Fruit fly (Drosophila melanogaster) whole organism, pupa: Measurements from ENCODE around the gene Akt.

Experiments
- CG10348 ChIP-seq: fragments of 200-800 bp; sonication (Bioruptor generic); IDR thresholded peaks from 2 replicates; pipeline ENCODE4 v1.3.6; 2022; ENCODE audit warnings: missing biosample characterization, missing genetic modification characterization
- CG13204 ChIP-seq: fragments of 200-800 bp; sonication (Bioruptor generic); optimal IDR thresholded peaks from 2 replicates; lab custom pipeline; 2018; ENCODE audit warnings: missing biosample characterization, mild to moderate bottlenecking, missing genetic modification characterization, moderate library complexity
- CG15710 ChIP-seq: fragments of 200-800 bp; sonication (Bioruptor generic); optimal IDR thresholded peaks from 2 replicates; lab custom pipeline; 2018; ENCODE audit warnings: missing biosample characterization, mild to moderate bottlenecking, missing genetic modification characterization, moderate library complexity
- CG4496 ChIP-seq: fragments of 200-800 bp; sonication (Bioruptor generic); IDR thresholded peaks from 3 replicates; pipeline ENCODE4 v1.3.6; 2022; ENCODE audit warnings: missing biosample characterization, missing genetic modification characterization
- CG8301 ChIP-seq: fragments of 200-800 bp; sonication (Bioruptor generic); optimal IDR thresholded peaks from 2 replicates; lab custom pipeline; 2018; ENCODE audit warnings: missing biosample characterization, mild to moderate bottlenecking, missing genetic modification characterization
- D1 ChIP-seq: fragments of 200-800 bp; sonication (Bioruptor generic); optimal IDR thresholded peaks from 2 replicates; lab custom pipeline; 2018; ENCODE audit warnings: missing biosample characterization, mild to moderate bottlenecking, missing genetic modification characterization, moderate library complexity
- Ets98B ChIP-seq: fragments of 200-800 bp; sonication (Bioruptor generic); IDR thresholded peaks from 2 replicates; pipeline ENCODE4 v1.3.6; 2022; ENCODE audit warnings: missing biosample characterization, missing genetic modification characterization
- Pif1A ChIP-seq: fragments of 200-800 bp; sonication (Bioruptor generic); optimal IDR thresholded peaks from 3 replicates; lab custom pipeline; 2016; ENCODE audit warnings: missing biosample characterization, missing genetic modification characterization
- Snoo ChIP-seq: fragments of 200-800 bp; sonication (Bioruptor generic); optimal IDR thresholded peaks from 3 replicates; lab custom pipeline; 2017; ENCODE audit warnings: missing biosample characterization, mild to moderate bottlenecking, missing genetic modification characterization, inconsistent platforms

dm6 chr3R:16067494-16067893 is 31.5 kb upstream of the Akt start, which contains the start of gene CG10185:
- TF ChIP-seq CG15710 (no peak), CG4496 (GFP tag; lab: Robert Waterston, UW) (no peak), CG10348 (GFP tag; lab: Robert Waterston, UW) (no peak), Ets98B (GFP tag; lab: Robert Waterston, UW) (no peak), D1 (tag; lab: Kevin White, UChicago) (no peak), CG8301 (no peak), CG13204 (GFP tag; lab: Kevin White, UChicago) (no peak), Snoo (tag; lab: Kevin White, UChicago) (no peak), Pif1A (GFP tag; lab: Kevin White, UChicago) (no peak)
